Fruit fly (Drosophila melanogaster): ENCODE results near the gene CG42374.

CG42374 gene

DNA sequence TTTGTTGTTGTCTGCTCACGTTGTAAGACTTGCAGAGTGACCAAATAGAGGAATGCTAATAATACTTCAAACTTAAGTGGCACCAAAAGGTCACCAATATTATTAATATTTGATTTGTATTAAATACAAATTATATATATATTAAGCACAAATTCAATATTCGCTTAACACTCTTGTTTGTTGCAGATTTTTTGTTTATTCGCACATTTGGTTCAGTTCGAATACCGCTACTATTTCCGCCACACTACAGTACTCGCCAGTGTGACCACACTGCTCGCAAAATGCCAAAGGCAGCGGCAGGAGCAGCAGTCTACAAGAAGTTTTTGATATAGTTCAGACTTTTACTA lies 548 bp downstream of the CG42374 start, which contains the start of gene Max (continued):
- TF ChIP-seq Hr38 (GFP tag; optimal IDR thresholded peaks at IDR 0.05) (no peak), CG6163 (GFP tag; IDR thresholded peaks at IDR 0.05) (peak; percentile 73), acj6 (GFP tag; optimal IDR thresholded peaks at IDR 0.05) (peak; percentile 71), fd59A (GFP tag; optimal IDR thresholded peaks at IDR 0.05) (no peak), Ets21C (GFP tag; optimal IDR thresholded peaks at IDR 0.05) (no peak), CG6276 (GFP tag; optimal IDR thresholded peaks at IDR 0.05) (no peak), Blimp-1 (GFP tag; optimal IDR thresholded peaks at IDR 0.05) (peak; percentile 13), CG6808 (GFP tag; optimal IDR thresholded peaks at IDR 0.05) (peak; percentile 30), Met (GFP tag; optimal IDR thresholded peaks at IDR 0.05) (peak; percentile 51), cyc (GFP tag; optimal IDR thresholded peaks at IDR 0.05) (peak; percentile 23), CG7368 (GFP tag; optimal IDR thresholded peaks at IDR 0.05) (peak; percentile 48), dac (GFP tag; optimal IDR thresholded peaks at IDR 0.05) (peak; percentile 1), Hr4 (GFP tag; optimal IDR thresholded peaks at IDR 0.05) (peak; percentile 58), CG8632 (GFP tag; optimal IDR thresholded peaks at IDR 0.05) (peak; percentile 37), Eip93F (GFP tag; optimal IDR thresholded peaks at IDR 0.05) (peak; percentile 66), CG15336 (GFP tag; IDR thresholded peaks at IDR 0.05) (peak; percentile 52), esn (GFP tag; optimal IDR thresholded peaks at IDR 0.05) (peak; percentile 62), Hr39 (GFP tag; optimal IDR thresholded peaks at IDR 0.05) (peak; percentile 36), CG4318 (GFP tag; optimal IDR thresholded peaks at IDR 0.05) (peak; percentile 4), vri (GFP tag; optimal IDR thresholded peaks at IDR 0.05) (no peak), Eip75B (GFP tag; optimal IDR thresholded peaks at IDR 0.05) (peak; percentile 26), Smox (GFP tag; optimal IDR thresholded peaks at IDR 0.05) (peak; percentile 41), CG1621 (tag; optimal IDR thresholded peaks at IDR 0.05) (peak; percentile 32), Ets96B (tag; optimal IDR thresholded peaks at IDR 0.05) (peak; percentile 51), pdm3 (GFP tag; optimal IDR thresholded peaks at IDR 0.05) (peak; percentile 41), OdsH (GFP tag; optimal IDR thresholded peaks at IDR 0.05) (peak; percentile 68), fkh (GFP tag; optimal IDR thresholded peaks at IDR 0.05) (peak; percentile 32), CG34406 (GFP tag; optimal IDR thresholded peaks at IDR 0.05) (peak; percentile 66), Sox14 (GFP tag; optimal IDR thresholded peaks at IDR 0.05) (peak; percentile 39), CG9139 (GFP tag; optimal IDR thresholded peaks at IDR 0.05) (no peak)

dm6 chr3L:19265761-19266160 lies 2.2 kb downstream of the CG42374 start, which contains the start of gene CG45081:
Gene CG45081 (plus strand): TSS chr3L:19266061.
- no peak for TF ChIP-seq dsx (GFP tag; optimal IDR thresholded peaks at IDR 0.05; ENCODE audit: poor library complexity, severe bottlenecking)
- TF ChIP-seq Eip78C (GFP tag): peak; percentile 63
- peak; percentile 4 for TF ChIP-seq esn (GFP tag; optimal IDR thresholded peaks at IDR 0.05)

dm6 chr3L:19268720-19269401 lies 5.3 kb downstream of the CG42374 start, which contains the start of the genes Aldh7A1 and CG14085:
Gene Aldh7A1 (minus strand): TSS chr3L:19268913.
Gene CG14085 (plus strand): TSS chr3L:19269351.
- TF ChIP-seq Eip78C (GFP tag) (peak; percentile 60), Sox102F (GFP tag; optimal IDR thresholded peaks at IDR 0.05) (peak; percentile 3), Ets96B (tag; optimal IDR thresholded peaks at IDR 0.05) (no peak), CG10631 (GFP tag; optimal IDR thresholded peaks at IDR 0.05) (no peak), CG7368 (GFP tag; optimal IDR thresholded peaks at IDR 0.05) (no peak), cyc (GFP tag; optimal IDR thresholded peaks at IDR 0.05) (no peak), eg (GFP tag; IDR thresholded peaks at IDR 0.05) (peak; percentile 39; the same call in 1 of the 3 replicates), CG6163 (GFP tag; IDR thresholded peaks at IDR 0.05) (no peak), CG10669 (GFP tag; optimal IDR thresholded peaks at IDR 0.05) (no peak), Sox15 (GFP tag; optimal IDR thresholded peaks at IDR 0.05) (no peak), CG3919 (GFP tag; optimal IDR thresholded peaks at IDR 0.05) (peak; percentile 29), Blimp-1 (GFP tag; optimal IDR thresholded peaks at IDR 0.05) (no peak), CG8319 (GFP tag; optimal IDR thresholded peaks at IDR 0.05) (no peak), CG11762 (GFP tag; optimal IDR thresholded peaks at IDR 0.05; ENCODE audit: insufficient read depth) (no peak), CG31627 (GFP tag; optimal IDR thresholded peaks at IDR 0.05) (no peak), svp (GFP tag) (peak; percentile 97), Hr39 (GFP tag; optimal IDR thresholded peaks at IDR 0.05) (no peak), CG32006 (GFP tag; optimal IDR thresholded peaks at IDR 0.05) (no peak), Sox14 (GFP tag; optimal IDR thresholded peaks at IDR 0.05) (peak; percentile 51), net (GFP tag; optimal IDR thresholded peaks at IDR 0.05) (no peak), Met (GFP tag; optimal IDR thresholded peaks at IDR 0.05) (no peak), CG6792 (GFP tag; optimal IDR thresholded peaks at IDR 0.05) (no peak), lz (GFP tag; optimal IDR thresholded peaks at IDR 0.05) (no peak), CG3032 (tag; optimal IDR thresholded peaks at IDR 0.05) (no peak), CG16779 (tag; optimal IDR thresholded peaks at IDR 0.05) (no peak)

Measured in whole organism, prepupa.